Worm (Caenorhabditis elegans) whole organism, L4 larva: ENCODE data around the gene sri-67.

Experiments
- F44E2.7 ChIP-seq: fragments of 200-800 bp; sonication (Bioruptor generic); IDR thresholded peaks from 2 replicates; pipeline ENCODE4 v2.1.2; 2022; ENCODE audit warnings: missing genetic modification characterization, missing compliant biosample characterization
- F49E8.2 ChIP-seq: sonication (generic microtip); optimal IDR thresholded peaks from 2 replicates; lab custom pipeline; 2016; ENCODE audit warnings: missing compliant biosample characterization, mild to moderate bottlenecking, missing genetic modification characterization, borderline replicate concordance
- Y5F2A.4 ChIP-seq: fragments of 200-800 bp; sonication (Bioruptor generic); optimal IDR thresholded peaks from 2 replicates; lab custom pipeline; 2018; ENCODE audit warnings: mild to moderate bottlenecking, missing genetic modification characterization, missing compliant biosample characterization
- Y75B8A.6 ChIP-seq: fragments of 200-800 bp; sonication (Bioruptor generic); IDR thresholded peaks from 2 replicates; pipeline ENCODE4 v1.3.6; 2022; ENCODE audit warnings: missing genetic modification reagents, missing genetic modification characterization, missing compliant biosample characterization
- aha-1 ChIP-seq: fragments of 150-350 bp; peaks from one replicate; lab custom pipeline; 2014; ENCODE audit warnings: missing biosample characterization, missing genetic modification characterization
- ama-1 ChIP-seq: fragments of 150-350 bp; optimal IDR thresholded peaks from 2 replicates; lab custom pipeline; 2014; ENCODE audit warnings: inconsistent platforms, mixed read lengths
- attf-4 ChIP-seq: sonication (generic microtip); optimal IDR thresholded peaks from 3 replicates; lab custom pipeline; 2017; ENCODE audit warnings: missing biosample characterization, missing genetic modification characterization
- ceh-44 ChIP-seq: fragments of 200-800 bp; sonication (Bioruptor generic); IDR thresholded peaks from 2 replicates; pipeline ENCODE4 v1.3.6; 2022; ENCODE audit warnings: missing genetic modification reagents, missing genetic modification characterization, missing compliant biosample characterization
- ceh-62 ChIP-seq: sonication (generic microtip); optimal IDR thresholded peaks from 2 replicates; lab custom pipeline; 2017; ENCODE audit warnings: missing biosample characterization, missing genetic modification characterization
- cey-2 ChIP-seq: sonication (generic microtip); optimal IDR thresholded peaks from 3 replicates; lab custom pipeline; 2017; ENCODE audit warnings: missing genetic modification characterization, mild to moderate bottlenecking, missing compliant biosample characterization, antibody characterized with exemption, borderline replicate concordance; ENCODE audit not compliant: insufficient read depth
- daf-12 ChIP-seq: fragments of 150-350 bp; optimal IDR thresholded peaks from 2 replicates; lab custom pipeline; 2014; ENCODE audit warnings: missing biosample characterization, missing genetic modification reagents, missing genetic modification characterization
- daf-19 ChIP-seq: fragments of 200-800 bp; sonication (Bioruptor generic); conservative IDR thresholded peaks from 2 replicates; pipeline ENCODE4 v1.3.6; 2022; ENCODE audit warnings: missing genetic modification characterization, missing compliant biosample characterization
- dmd-6 ChIP-seq: fragments of 200-800 bp; sonication (Bioruptor generic); IDR thresholded peaks from 2 replicates; pipeline ENCODE4 v1.3.6; 2022; ENCODE audit warnings: missing genetic modification reagents, missing genetic modification characterization, missing compliant biosample characterization
- duxl-1 ChIP-seq: sonication (generic microtip); optimal IDR thresholded peaks from 2 replicates; lab custom pipeline; 2016; ENCODE audit warnings: mild to moderate bottlenecking, missing genetic modification characterization, moderate library complexity, missing compliant biosample characterization; ENCODE audit not compliant: poor library complexity
- dve-1 ChIP-seq: sonication (generic microtip); optimal IDR thresholded peaks from 2 replicates; lab custom pipeline; 2017; ENCODE audit warnings: antibody characterized with exemption, mild to moderate bottlenecking, missing genetic modification characterization, missing compliant biosample characterization; ENCODE audit not compliant: insufficient read depth
- egl-43 ChIP-seq: fragments of 200-800 bp; sonication (Bioruptor generic); IDR thresholded peaks from 2 replicates; pipeline ENCODE4 v1.3.6; 2022; ENCODE audit warnings: missing genetic modification reagents, missing genetic modification characterization, missing compliant biosample characterization
- hif-1 ChIP-seq, 2 experiments: sonication (generic microtip); optimal IDR thresholded peaks; 2 replicates each; lab custom pipeline; 2016 to 2017; ENCODE audit warnings: missing compliant biosample characterization in 2 of 2, missing genetic modification characterization in 2 of 2, missing genetic modification reagents in 2 of 2, missing genotype in 2 of 2, mild to moderate bottlenecking in 1 of 2
- hlh-11 ChIP-seq: fragments of 200-800 bp; sonication (Bioruptor generic); optimal IDR thresholded peaks from 2 replicates; lab custom pipeline; 2018; ENCODE audit warnings: mild to moderate bottlenecking, missing genetic modification characterization, missing compliant biosample characterization
- lim-7 ChIP-seq: fragments of 200-800 bp; sonication (Bioruptor generic); IDR thresholded peaks from 2 replicates; pipeline ENCODE4 v1.3.6; 2022; ENCODE audit warnings: missing genetic modification characterization, missing compliant biosample characterization
- lin-15B ChIP-seq: fragments of 150-350 bp; sonication (generic microtip); optimal IDR thresholded peaks from 3 replicates; lab custom pipeline; 2014; ENCODE audit warnings: missing biosample characterization, missing genetic modification characterization
- lin-29 ChIP-seq: fragments of 200-800 bp; sonication (Bioruptor generic); IDR thresholded peaks from 2 replicates; pipeline ENCODE4 v1.3.6; 2022; ENCODE audit warnings: missing genetic modification reagents, missing genetic modification characterization, missing compliant biosample characterization
- lir-3 ChIP-seq: sonication (generic microtip); optimal IDR thresholded peaks from 2 replicates; lab custom pipeline; 2016; ENCODE audit warnings: mild to moderate bottlenecking, missing genetic modification characterization, missing compliant biosample characterization
- lsy-2 ChIP-seq, 2 experiments: fragments of 150-350 bp in 1 of 2; sonication (generic microtip) in 1 of 2; optimal IDR thresholded peaks; 2 replicates each; lab custom pipeline; 2014 to 2017; ENCODE audit warnings: missing biosample characterization in 2 of 2, missing genetic modification characterization in 2 of 2
- madf-5 ChIP-seq, 2 experiments: fragments of 200-800 bp; sonication (Bioruptor generic); IDR thresholded peaks; 2 replicates each; pipeline ENCODE4 v1.3.6; 2022; ENCODE audit warnings: missing compliant biosample characterization in 2 of 2, missing genetic modification characterization in 2 of 2
- mep-1 ChIP-seq: fragments of 150-350 bp; sonication (generic microtip); optimal IDR thresholded peaks from 3 replicates; lab custom pipeline; 2014; ENCODE audit warnings: missing biosample characterization, missing genetic modification characterization
- mes-2 ChIP-seq: sonication (generic microtip); optimal IDR thresholded peaks from 2 replicates; lab custom pipeline; 2016; ENCODE audit warnings: missing genotype, mild to moderate bottlenecking, missing genetic modification characterization, missing compliant biosample characterization; ENCODE audit not compliant: poor library complexity, severe bottlenecking
- mxl-3 ChIP-seq: fragments of 200-800 bp; sonication (Bioruptor generic); optimal IDR thresholded peaks from 2 replicates; lab custom pipeline; 2018; ENCODE audit warnings: mild to moderate bottlenecking, missing genetic modification characterization, missing compliant biosample characterization
- nhr-11 ChIP-seq: fragments of 150-350 bp; optimal IDR thresholded peaks from 2 replicates; lab custom pipeline; 2014; ENCODE audit warnings: missing biosample characterization, missing genetic modification characterization
- nhr-28 ChIP-seq: fragments of 150-350 bp; optimal IDR thresholded peaks from 2 replicates; lab custom pipeline; 2014; ENCODE audit warnings: missing biosample characterization, missing genetic modification characterization
- nhr-41 ChIP-seq: fragments of 200-800 bp; sonication (Bioruptor generic); IDR thresholded peaks from 2 replicates; pipeline ENCODE4 v1.3.6; 2022; ENCODE audit warnings: missing genetic modification reagents, missing genetic modification characterization, missing compliant biosample characterization
- nhr-76 ChIP-seq: fragments of 150-350 bp; optimal IDR thresholded peaks from 2 replicates; lab custom pipeline; 2014; ENCODE audit warnings: missing biosample characterization, missing genetic modification characterization
- nhr-77 ChIP-seq: fragments of 150-350 bp; optimal IDR thresholded peaks from 2 replicates; lab custom pipeline; 2014; ENCODE audit warnings: missing biosample characterization, missing genetic modification characterization
- pha-4 ChIP-seq, 2 experiments: fragments of 150-350 bp in 1 of 2; fragments of 200-800 bp in 1 of 2; sonication (Bioruptor generic) in 1 of 2; IDR thresholded peaks in 1 of 2; optimal IDR thresholded peaks in 1 of 2; 2 replicates each; pipeline versions ENCODE4 v1.3.6 to Lab custom; 2014 to 2022; ENCODE audit warnings: missing genetic modification characterization in 2 of 2, missing genetic modification reagents in 2 of 2, missing biosample characterization in 1 of 2, missing compliant biosample characterization in 1 of 2
- php-3 ChIP-seq: fragments of 200-800 bp; sonication (Bioruptor generic); IDR thresholded peaks from 2 replicates; pipeline ENCODE4 v1.3.6; 2022; ENCODE audit warnings: missing genetic modification reagents, missing genetic modification characterization, missing compliant biosample characterization
- pqm-1 ChIP-seq: sonication (generic microtip); optimal IDR thresholded peaks from 2 replicates; lab custom pipeline; 2017; ENCODE audit warnings: missing biosample characterization, missing genetic modification characterization
- sdz-12 ChIP-seq: fragments of 200-800 bp; sonication (Bioruptor generic); optimal IDR thresholded peaks from 2 replicates; lab custom pipeline; 2018; ENCODE audit warnings: mild to moderate bottlenecking, missing genetic modification characterization, missing compliant biosample characterization
- set-16 ChIP-seq: fragments of 200-800 bp; sonication (Bioruptor generic); IDR thresholded peaks from 2 replicates; pipeline ENCODE4 v1.3.6; 2022; ENCODE audit warnings: missing genetic modification reagents, missing genetic modification characterization, missing compliant biosample characterization
- skn-1 ChIP-seq: fragments of 150-350 bp; optimal IDR thresholded peaks from 2 replicates; lab custom pipeline; 2014; ENCODE audit warnings: missing biosample characterization, missing genetic modification characterization
- snpc-1.2 ChIP-seq: fragments of 200-800 bp; sonication (Bioruptor generic); IDR thresholded peaks from 2 replicates; pipeline ENCODE4 v1.3.6; 2022; ENCODE audit warnings: missing genetic modification reagents, missing genetic modification characterization, missing compliant biosample characterization
- tag-97 ChIP-seq: fragments of 200-800 bp; sonication (Bioruptor generic); IDR thresholded peaks from 2 replicates; pipeline ENCODE4 v1.3.6; 2022; ENCODE audit warnings: missing genetic modification characterization, missing compliant biosample characterization
- unc-130 ChIP-seq: sonication (generic microtip); optimal IDR thresholded peaks from 2 replicates; lab custom pipeline; 2016; ENCODE audit warnings: missing genetic modification reagents, missing genetic modification characterization, missing compliant biosample characterization
- vab-7 ChIP-seq: fragments of 200-800 bp; sonication (Bioruptor generic); IDR thresholded peaks from 2 replicates; pipeline ENCODE4 v1.3.6; 2022; ENCODE audit warnings: missing genetic modification reagents, missing genetic modification characterization, missing compliant biosample characterization
- ztf-11 ChIP-seq: fragments of 150-350 bp; optimal IDR thresholded peaks from 2 replicates; lab custom pipeline; 2014; ENCODE audit warnings: missing biosample characterization, missing genetic modification characterization

Gene sri-67

ce11 chrV:19999100-19999499, 11.3 kb downstream of the sri-67 start:
- TF ChIP-seq nhr-41 (GFP tag; lab: Robert Waterston, UW) (no peak), set-16 (peak; percentile 79), cey-2 (tag; lab: Kevin White, UChicago) (no peak)

- TF ChIP-seq nhr-11 (tag; lab: Kevin White, UChicago) (no peak), F49E8.2 (no peak), duxl-1 (no peak), F44E2.7 (peak; percentile 54; the same call in 1 of the 2 replicates)
- TF ChIP-seq, all 104 proteins: peak for 1
Measured at ce11 chrV:19999789-20000188, 12.0 kb downstream of the sri-67 start.

- TF ChIP-seq lin-15B (tag; lab: Kevin White, UChicago) (no peak), pqm-1 (tag; lab: Kevin White, UChicago) (no peak), aha-1 (tag; lab: Kevin White, UChicago) (peak; percentile 57), ceh-44 (no peak), set-16 (peak; percentile 84), ceh-62 (tag; lab: Kevin White, UChicago) (no peak), mxl-3 (GFP tag; lab: Kevin White, UChicago) (no peak), lim-7 (GFP tag; lab: Robert Waterston, UW) (no peak), mes-2 (tag; lab: Kevin White, UChicago) (no peak), nhr-28 (tag; lab: Kevin White, UChicago) (no peak), lir-3 (no peak), F44E2.7 (0 out of 2 replicates have a peak, but pooled peaks have one; percentile 66), nhr-11 (tag; lab: Kevin White, UChicago) (no peak), tag-97 (no peak), egl-43 (GFP tag; lab: Robert Waterston, UW) (no peak), sdz-12 (GFP tag; lab: Kevin White, UChicago) (no peak), attf-4 (tag; lab: Kevin White, UChicago) (no peak)
- TF ChIP-seq, all 104 proteins: peak for 3
Measured at ce11 chrV:20000639-20001038, 12.9 kb downstream of the sri-67 start.

DNA sequence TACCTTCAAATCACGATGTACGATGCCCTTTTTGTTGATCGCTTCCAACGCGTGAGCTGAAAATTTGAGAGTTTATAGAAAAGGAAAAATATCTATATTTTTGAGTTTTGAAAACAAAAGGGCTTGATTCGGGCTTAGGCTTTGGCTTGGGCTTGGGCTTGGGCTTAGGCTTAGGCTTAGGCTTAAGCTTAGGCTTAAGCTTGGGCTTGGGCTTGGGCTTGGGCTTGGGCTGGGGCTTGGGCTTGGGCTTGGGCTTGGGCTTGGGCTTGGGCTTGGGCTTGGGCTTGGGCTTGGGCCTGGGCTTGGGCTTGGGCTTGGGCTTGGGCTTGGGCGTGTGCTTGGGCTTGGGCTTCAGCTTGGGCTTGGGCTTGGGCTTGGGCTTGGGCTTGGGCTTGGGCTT, 14.4 kb downstream of the sri-67 start:
- TF ChIP-seq aha-1 (tag; lab: Kevin White, UChicago) = peak; percentile 57
- TF ChIP-seq set-16 = peak; percentile 36; the same call in 1 of the 2 replicates
- peak; percentile 65; the same call in 1 of the 2 replicates for TF ChIP-seq F44E2.7
- no peak for TF ChIP-seq madf-5 (GFP tag; IDR thresholded peaks at IDR 0.05; lab: Robert Waterston, UW)

ce11 chrV:20004385-20004784, 16.6 kb downstream of the sri-67 start, which contains the start of gene unc-51:
Gene unc-51 (minus strand): TSS chrV:20004485.
- TF ChIP-seq daf-12 (tag; lab: Kevin White, UChicago) (no peak), mep-1 (tag; lab: Kevin White, UChicago) (peak; percentile 47), Y75B8A.6 (GFP tag; lab: Robert Waterston, UW) (no peak), snpc-1.2 (no peak), nhr-77 (tag; lab: Kevin White, UChicago) (no peak), egl-43 (GFP tag; lab: Robert Waterston, UW) (no peak), hif-1 (tag; optimal IDR thresholded peaks at IDR 0.05; lab: Kevin White, UChicago) (no peak), ztf-11 (tag; lab: Kevin White, UChicago) (no peak), pha-4 (GFP tag; IDR thresholded peaks at IDR 0.05; lab: Robert Waterston, UW) (no peak), pha-4 (tag; optimal IDR thresholded peaks at IDR 0.05; lab: Kevin White, UChicago) (no peak), madf-5 (GFP tag; IDR thresholded peaks at IDR 0.05; lab: Robert Waterston, UW) (no peak), unc-130 (GFP tag; lab: Kevin White, UChicago) (no peak), hlh-11 (tag; lab: Kevin White, UChicago) (no peak), Y5F2A.4 (GFP tag; lab: Kevin White, UChicago) (no peak), vab-7 (GFP tag; lab: Robert Waterston, UW) (no peak), php-3 (no peak), dmd-6 (GFP tag; lab: Robert Waterston, UW) (0 out of 2 replicates have a peak, but pooled peaks have one; percentile 10), F49E8.2 (no peak), dve-1 (tag; lab: Kevin White, UChicago) (peak; percentile 11), nhr-76 (tag; lab: Kevin White, UChicago) (no peak), lsy-2 (tag; optimal IDR thresholded peaks at IDR 0.05; lab: Kevin White, UChicago) (peak in 1 of 2 experiments; percentile 29), lin-29 (no peak), ama-1 (no peak), daf-19 (no peak), skn-1 (tag; lab: Kevin White, UChicago) (no peak), mes-2 (tag; lab: Kevin White, UChicago) (no peak), nhr-28 (tag; lab: Kevin White, UChicago) (peak; percentile 19)
